Worm (Caenorhabditis elegans) whole organism, mixed stage, embryonic: ENCODE data around the gene etc-1.

Source experiments
- drap-1 ChIP-seq: fragments of 200-800 bp; sonication (Bioruptor generic); optimal IDR thresholded peaks from 3 replicates; lab custom pipeline; 2018; ENCODE audit warnings: mild to moderate bottlenecking, missing genetic modification characterization, missing compliant biosample characterization
- mab-5 ChIP-seq: fragments of 150-350 bp; optimal IDR thresholded peaks from 2 replicates; lab custom pipeline; 2014; ENCODE audit warnings: missing biosample characterization, missing genetic modification characterization

- TF ChIP-seq drap-1 (GFP tag; lab: Kevin White, UChicago) (no peak), mab-5 (tag; lab: Kevin White, UChicago) (no peak)
Measured at ce11 chrII:8717579-8717978, 52.9 kb downstream of the etc-1 start.
